Worm (Caenorhabditis elegans): Measurements from ENCODE around the gene flp-17.

- TF ChIP-seq nhr-28 (tag; optimal IDR thresholded peaks at IDR 0.05), result no peak
- no peak for TF ChIP-seq aly-2 (tag; optimal IDR thresholded peaks at IDR 0.05)
- TF ChIP-seq ztf-4 (tag; optimal IDR thresholded peaks at IDR 0.05), result no peak
- no peak for TF ChIP-seq ztf-11 (tag; optimal IDR thresholded peaks at IDR 0.05)
- no peak for TF ChIP-seq egl-27 (tag; optimal IDR thresholded peaks at IDR 0.05)
- TF ChIP-seq unc-39 (tag; optimal IDR thresholded peaks at IDR 0.05), result no peak
- TF ChIP-seq nhr-25 (tag; optimal IDR thresholded peaks at IDR 0.05), result no peak
- TF ChIP-seq nhr-76 (tag; optimal IDR thresholded peaks at IDR 0.05), result no peak
- no peak for TF ChIP-seq mdl-1 (tag; optimal IDR thresholded peaks at IDR 0.05)
- no peak for TF ChIP-seq fkh-2 (tag; optimal IDR thresholded peaks at IDR 0.05)
These were observed 23.4 kb upstream of the flp-17 start for ce11 chrIV:17215070-17215469.
